Worm (Caenorhabditis elegans): Measurements from ENCODE around the gene F40E12.1.

- TF ChIP-seq nhr-23 (tag; optimal IDR thresholded peaks at IDR 0.05), result no peak
- no peak for TF ChIP-seq ceh-9 (tag; optimal IDR thresholded peaks at IDR 0.05)
- no peak for TF ChIP-seq nfya-1 (tag; optimal IDR thresholded peaks at IDR 0.05; ENCODE audit: insufficient read depth)
- no peak for TF ChIP-seq nhr-76 (tag; optimal IDR thresholded peaks at IDR 0.05)
- TF ChIP-seq ama-1 (optimal IDR thresholded peaks at IDR 0.05), result no peak
- no peak for TF ChIP-seq snpc-4 (tag; optimal IDR thresholded peaks at IDR 0.05)
- no peak for TF ChIP-seq ceh-82 (tag; optimal IDR thresholded peaks at IDR 0.05)
- TF ChIP-seq pqm-1 (tag; optimal IDR thresholded peaks at IDR 0.05), result no peak
- TF ChIP-seq nhr-237 (tag; optimal IDR thresholded peaks at IDR 0.05), result no peak
- TF ChIP-seq eor-1 (tag; optimal IDR thresholded peaks at IDR 0.05), result no peak
- TF ChIP-seq ztf-4 (tag; optimal IDR thresholded peaks at IDR 0.05), result no peak
- TF ChIP-seq fos-1 (tag; optimal IDR thresholded peaks at IDR 0.05), result no peak
- no peak for TF ChIP-seq tbx-2 (tag; optimal IDR thresholded peaks at IDR 0.05)
- TF ChIP-seq pha-4 (tag; optimal IDR thresholded peaks at IDR 0.05), result no peak
These were observed 4.4 kb downstream of the F40E12.1 start, which contains the start of gene M151.7 for ce11 chrII:3622014-3622413.

All from whole organism, L3 larva.